Worm (Caenorhabditis elegans): Measurements from ENCODE around the gene srw-6.

Gene srw-6

ce11 chrV:3811541-3811940 is 3.1 kb downstream of the srw-6 start, which contains the start of gene scl-13:
Gene scl-13 (minus strand): TSS chrV:3811641.
- no peak for TF ChIP-seq bed-3 (GFP tag; optimal IDR thresholded peaks at IDR 0.05)
- TF ChIP-seq sem-2 (GFP tag; optimal IDR thresholded peaks at IDR 0.05), result no peak
- TF ChIP-seq pha-4 (tag; optimal IDR thresholded peaks at IDR 0.05), result no peak
- TF ChIP-seq sptf-1 (tag; optimal IDR thresholded peaks at IDR 0.05), result no peak
- TF ChIP-seq lin-13 (tag; optimal IDR thresholded peaks at IDR 0.05), result no peak
- no peak for TF ChIP-seq unc-120 (tag; optimal IDR thresholded peaks at IDR 0.05; ENCODE audit: poor library complexity, severe bottlenecking)

- TF ChIP-seq unc-120 (tag; optimal IDR thresholded peaks at IDR 0.05; ENCODE audit: poor library complexity, severe bottlenecking), result no peak
- no peak for TF ChIP-seq lsy-2 (tag; optimal IDR thresholded peaks at IDR 0.05)
- no peak for TF ChIP-seq unc-62 (GFP tag; optimal IDR thresholded peaks at IDR 0.05)
- no peak for TF ChIP-seq ztf-11 (tag; optimal IDR thresholded peaks at IDR 0.05)
- TF ChIP-seq drap-1 (GFP tag; optimal IDR thresholded peaks at IDR 0.05), result no peak
- TF ChIP-seq elt-1 (tag; optimal IDR thresholded peaks at IDR 0.05; ENCODE audit: borderline replicate concordance, insufficient read depth), result no peak
- no peak for TF ChIP-seq ceh-43 (GFP tag; optimal IDR thresholded peaks at IDR 0.05)
- no peak for TF ChIP-seq snpc-4 (tag; optimal IDR thresholded peaks at IDR 0.05)
- no peak for TF ChIP-seq bed-3 (GFP tag; optimal IDR thresholded peaks at IDR 0.05)
- TF ChIP-seq nhr-2 (tag; optimal IDR thresholded peaks at IDR 0.05), result no peak
- TF ChIP-seq ceh-39 (tag; optimal IDR thresholded peaks at IDR 0.05), result no peak
- TF ChIP-seq sptf-1 (tag; optimal IDR thresholded peaks at IDR 0.05), result no peak
- no peak for TF ChIP-seq mls-2 (tag; optimal IDR thresholded peaks at IDR 0.05)
- TF ChIP-seq pha-4 (tag; optimal IDR thresholded peaks at IDR 0.05), result no peak
- no peak for TF ChIP-seq nhr-237 (tag; optimal IDR thresholded peaks at IDR 0.05)
- TF ChIP-seq lin-32 (GFP tag; optimal IDR thresholded peaks at IDR 0.05), result no peak
Observed at ce11 chrV:3812291-3812690, 3.9 kb downstream of the srw-6 start, which contains the start of gene scl-12. Gene scl-12 (plus strand): TSS chrV:3812591.

DNA sequence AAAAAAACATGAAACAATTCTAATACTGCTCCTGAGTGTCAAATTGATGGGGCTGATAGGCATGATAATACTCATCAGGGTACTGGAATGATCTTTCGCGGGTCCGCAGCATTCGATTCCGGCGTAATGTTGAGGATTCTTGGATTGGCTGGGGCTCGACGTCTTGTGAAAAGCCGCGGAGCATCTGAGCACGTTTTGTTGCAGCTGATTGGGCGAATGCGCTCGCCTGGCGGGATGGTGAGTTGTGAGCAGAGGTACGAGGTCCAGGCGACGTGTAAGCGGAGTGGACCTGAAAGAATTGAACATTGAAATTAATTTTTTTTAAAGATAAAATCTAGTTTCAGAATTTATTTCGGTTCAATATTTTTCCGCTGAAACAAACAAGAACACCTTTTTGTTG is 5.6 kb downstream of the srw-6 start:
- no peak for TF ChIP-seq zip-8 (tag; optimal IDR thresholded peaks at IDR 0.05)
- TF ChIP-seq ham-2 (GFP tag; optimal IDR thresholded peaks at IDR 0.05), result no peak
- TF ChIP-seq pha-4 (tag; optimal IDR thresholded peaks at IDR 0.05), result no peak
- TF ChIP-seq ces-1 (GFP tag; optimal IDR thresholded peaks at IDR 0.05), result no peak
- no peak for TF ChIP-seq sptf-1 (tag; optimal IDR thresholded peaks at IDR 0.05)
- TF ChIP-seq nhr-28 (tag; optimal IDR thresholded peaks at IDR 0.05), result no peak
- no peak for TF ChIP-seq sem-2 (GFP tag; optimal IDR thresholded peaks at IDR 0.05)
- TF ChIP-seq M03D4.4 (tag; optimal IDR thresholded peaks at IDR 0.05), result no peak
- no peak for TF ChIP-seq tbx-8 (GFP tag; optimal IDR thresholded peaks at IDR 0.05)
- TF ChIP-seq blmp-1 (tag; optimal IDR thresholded peaks at IDR 0.05), result no peak
- no peak for TF ChIP-seq elt-3 (tag; optimal IDR thresholded peaks at IDR 0.05)
- no peak for TF ChIP-seq mep-1 (tag; optimal IDR thresholded peaks at IDR 0.05)
- no peak for TF ChIP-seq unc-39 (tag; optimal IDR thresholded peaks at IDR 0.05)

DNA sequence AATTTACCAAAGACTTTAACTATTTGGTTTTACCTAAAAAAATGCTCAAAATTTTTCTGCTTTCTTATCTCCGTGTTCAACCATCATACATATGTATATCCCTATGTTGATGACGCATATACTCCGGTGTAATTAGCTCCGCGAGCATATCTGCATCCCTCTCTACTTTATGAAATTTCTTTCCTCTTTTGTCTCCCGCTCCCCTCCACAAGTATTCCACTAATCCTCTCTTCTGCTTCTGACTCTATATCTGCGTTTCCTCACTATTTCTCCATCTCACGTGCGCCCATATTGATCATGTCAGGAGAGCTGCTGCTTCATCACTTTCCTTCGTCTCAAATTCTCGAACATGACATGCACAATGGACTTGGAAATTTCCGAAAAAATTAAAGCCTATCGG is 6.5 kb downstream of the srw-6 start, which contains the start of gene H10D18.1:
H10D18.1 (plus strand) TSS at position 277 of the 400 bp plus-strand sequence.
- TF ChIP-seq hlh-1 (tag; optimal IDR thresholded peaks at IDR 0.05), result no peak
- TF ChIP-seq nhr-2 (tag; optimal IDR thresholded peaks at IDR 0.05), result no peak
- TF ChIP-seq ceh-83 (GFP tag; optimal IDR thresholded peaks at IDR 0.05), result no peak
- TF ChIP-seq nhr-28 (tag; optimal IDR thresholded peaks at IDR 0.05), result no peak
- TF ChIP-seq mep-1 (tag; optimal IDR thresholded peaks at IDR 0.05), result no peak
- peak; percentile 22 for TF ChIP-seq ces-1 (GFP tag; optimal IDR thresholded peaks at IDR 0.05)
- no peak for TF ChIP-seq lin-13 (tag; optimal IDR thresholded peaks at IDR 0.05)
- TF ChIP-seq tbx-8 (GFP tag; optimal IDR thresholded peaks at IDR 0.05), result no peak
- no peak for TF ChIP-seq nhr-12 (tag; optimal IDR thresholded peaks at IDR 0.05)

ce11 chrV:3820875-3821274 is 12.4 kb downstream of the srw-6 start:
- TF ChIP-seq mep-1 (tag; optimal IDR thresholded peaks at IDR 0.05) (no peak), ham-2 (GFP tag; optimal IDR thresholded peaks at IDR 0.05) (no peak), nhr-237 (tag; optimal IDR thresholded peaks at IDR 0.05) (no peak), ces-1 (GFP tag; optimal IDR thresholded peaks at IDR 0.05) (no peak), flh-1 (GFP tag; optimal IDR thresholded peaks at IDR 0.05) (no peak), ceh-83 (GFP tag; optimal IDR thresholded peaks at IDR 0.05) (no peak), hlh-1 (tag; optimal IDR thresholded peaks at IDR 0.05) (no peak), mab-5 (tag; optimal IDR thresholded peaks at IDR 0.05) (no peak), nhr-2 (tag; optimal IDR thresholded peaks at IDR 0.05) (no peak)
